Worm (Caenorhabditis elegans): Measurements from ENCODE around the gene Y54G2A.73.

- TF ChIP-seq elt-2 (tag; optimal IDR thresholded peaks at IDR 0.05) (peak; percentile 42), hlh-6 (tag; optimal IDR thresholded peaks at IDR 0.05) (no peak), pax-1 (tag; optimal IDR thresholded peaks at IDR 0.05) (no peak), tbx-2 (tag; optimal IDR thresholded peaks at IDR 0.05) (no peak), sdc-2 (tag; optimal IDR thresholded peaks at IDR 0.05) (no peak), ceh-19 (GFP tag; optimal IDR thresholded peaks at IDR 0.05) (peak; percentile 16), hlh-30 (tag; optimal IDR thresholded peaks at IDR 0.05; ENCODE audit: insufficient read depth) (peak; percentile 42), tbx-7 (tag; optimal IDR thresholded peaks at IDR 0.05) (no peak), pha-4 (tag; optimal IDR thresholded peaks at IDR 0.05) (no peak), unc-3 (GFP tag; conservative IDR thresholded peaks at IDR 0.05) (no peak), unc-3 (tag; optimal IDR thresholded peaks at IDR 0.05) (no peak), hlh-13 (GFP tag; optimal IDR thresholded peaks at IDR 0.05) (no peak), ama-1 (optimal IDR thresholded peaks at IDR 0.05) (no peak), ahr-1 (tag; optimal IDR thresholded peaks at IDR 0.05) (no peak)
Observed at ce11 chrIV:2993278-2993899, 15.3 kb downstream of the Y54G2A.73 start.
